Worm (Caenorhabditis elegans) whole organism, L2 larva: ENCODE data around the gene npp-27.

Experiments
- ZK546.5 ChIP-seq: sonication (generic microtip); optimal IDR thresholded peaks from 2 replicates; lab custom pipeline; 2017; ENCODE audit warnings: missing biosample characterization, missing genetic modification characterization
- ama-1 ChIP-seq: fragments of 150-350 bp; optimal IDR thresholded peaks from 2 replicates; lab custom pipeline; 2018; ENCODE audit warnings: inconsistent platforms
- dmd-4 ChIP-seq: sonication (generic microtip); optimal IDR thresholded peaks from 2 replicates; lab custom pipeline; 2017; ENCODE audit warnings: missing biosample characterization, missing genetic modification characterization
- nhr-23 ChIP-seq: fragments of 150-350 bp; optimal IDR thresholded peaks from 2 replicates; lab custom pipeline; 2014; ENCODE audit warnings: missing biosample characterization, missing genetic modification reagents, missing genetic modification characterization
- skn-1 ChIP-seq: sonication (generic microtip); optimal IDR thresholded peaks from 2 replicates; lab custom pipeline; 2017; ENCODE audit warnings: missing biosample characterization, missing genetic modification characterization
- snpc-4 ChIP-seq: fragments of 150-350 bp; optimal IDR thresholded peaks from 2 replicates; lab custom pipeline; 2014; ENCODE audit warnings: missing biosample characterization, missing genetic modification characterization
- unc-39 ChIP-seq: fragments of 150-350 bp; optimal IDR thresholded peaks from 2 replicates; lab custom pipeline; 2014; ENCODE audit warnings: missing biosample characterization, missing genetic modification characterization
- unc-62 ChIP-seq: fragments of 150-350 bp; optimal IDR thresholded peaks from 2 replicates; lab custom pipeline; 2014; ENCODE audit warnings: missing biosample characterization, missing genetic modification reagents, missing genetic modification characterization
- zag-1 ChIP-seq: fragments of 150-350 bp; optimal IDR thresholded peaks from 2 replicates; lab custom pipeline; 2014; ENCODE audit warnings: missing biosample characterization, missing genetic modification characterization

ce11 chrIV:7933733-7934132 is 23.7 kb upstream of the npp-27 start, which contains the start of gene bbs-2:
- no peak for TF ChIP-seq unc-62 (GFP tag; lab: Kevin White, UChicago)
- TF ChIP-seq ama-1 (lab: Kevin White, UChicago): no peak
- TF ChIP-seq zag-1: no peak
- TF ChIP-seq snpc-4 (tag; lab: Kevin White, UChicago): no peak
- TF ChIP-seq dmd-4: no peak
- TF ChIP-seq unc-39 (tag; lab: Kevin White, UChicago): no peak
- TF ChIP-seq skn-1 (tag; lab: Kevin White, UChicago): no peak
- TF ChIP-seq nhr-23: no peak
- no peak for TF ChIP-seq ZK546.5
